Worm (Caenorhabditis elegans) whole organism, L2 larva: ENCODE results near the gene Y50E8A.12.

Experiments used
- ZK546.5 ChIP-seq: sonication (generic microtip); optimal IDR thresholded peaks from 2 replicates; lab custom pipeline; 2017; ENCODE audit warnings: missing biosample characterization, missing genetic modification characterization
- aly-2 ChIP-seq: fragments of 150-350 bp; optimal IDR thresholded peaks from 2 replicates; lab custom pipeline; 2014; ENCODE audit warnings: missing biosample characterization, missing genetic modification characterization
- ama-1 ChIP-seq: fragments of 150-350 bp; optimal IDR thresholded peaks from 2 replicates; lab custom pipeline; 2018; ENCODE audit warnings: inconsistent platforms
- lin-13 ChIP-seq: fragments of 150-350 bp; optimal IDR thresholded peaks from 2 replicates; lab custom pipeline; 2014; ENCODE audit warnings: missing biosample characterization, missing genetic modification reagents, missing genetic modification characterization
- lin-39 ChIP-seq: fragments of 150-350 bp; optimal IDR thresholded peaks from 2 replicates; lab custom pipeline; 2014; ENCODE audit warnings: missing biosample characterization, missing genetic modification reagents, missing genetic modification characterization
- mab-5 ChIP-seq: fragments of 150-350 bp; optimal IDR thresholded peaks from 2 replicates; lab custom pipeline; 2014; ENCODE audit warnings: missing biosample characterization, missing genetic modification characterization
- nhr-11 ChIP-seq: fragments of 150-350 bp; optimal IDR thresholded peaks from 2 replicates; lab custom pipeline; 2014; ENCODE audit warnings: missing biosample characterization, missing genetic modification characterization
- nhr-12 ChIP-seq: fragments of 150-350 bp; optimal IDR thresholded peaks from 2 replicates; lab custom pipeline; 2014; ENCODE audit warnings: missing biosample characterization, missing genetic modification characterization
- peb-1 ChIP-seq: fragments of 150-350 bp; optimal IDR thresholded peaks from 2 replicates; lab custom pipeline; 2014; ENCODE audit warnings: missing biosample characterization, missing genetic modification characterization
- sem-4 ChIP-seq: fragments of 150-350 bp; optimal IDR thresholded peaks from 2 replicates; lab custom pipeline; 2014; ENCODE audit warnings: missing biosample characterization, missing genetic modification reagents, missing genetic modification characterization
- sma-9 ChIP-seq, 2 experiments: fragments of 150-350 bp in 1 of 2; sonication (generic microtip) in 1 of 2; optimal IDR thresholded peaks; 2 replicates each; lab custom pipeline; 2014 to 2016; ENCODE audit warnings: missing genetic modification characterization in 2 of 2, mild to moderate bottlenecking in 1 of 2, missing biosample characterization in 1 of 2, missing compliant biosample characterization in 1 of 2, missing genetic modification reagents in 1 of 2, moderate library complexity in 1 of 2
- snpc-4 ChIP-seq: fragments of 150-350 bp; optimal IDR thresholded peaks from 2 replicates; lab custom pipeline; 2014; ENCODE audit warnings: missing biosample characterization, missing genetic modification characterization
- zag-1 ChIP-seq: fragments of 150-350 bp; optimal IDR thresholded peaks from 2 replicates; lab custom pipeline; 2014; ENCODE audit warnings: missing biosample characterization, missing genetic modification characterization
- ztf-11 ChIP-seq: sonication (generic microtip); optimal IDR thresholded peaks from 2 replicates; lab custom pipeline; 2017; ENCODE audit warnings: missing biosample characterization, missing genetic modification characterization

DNA sequence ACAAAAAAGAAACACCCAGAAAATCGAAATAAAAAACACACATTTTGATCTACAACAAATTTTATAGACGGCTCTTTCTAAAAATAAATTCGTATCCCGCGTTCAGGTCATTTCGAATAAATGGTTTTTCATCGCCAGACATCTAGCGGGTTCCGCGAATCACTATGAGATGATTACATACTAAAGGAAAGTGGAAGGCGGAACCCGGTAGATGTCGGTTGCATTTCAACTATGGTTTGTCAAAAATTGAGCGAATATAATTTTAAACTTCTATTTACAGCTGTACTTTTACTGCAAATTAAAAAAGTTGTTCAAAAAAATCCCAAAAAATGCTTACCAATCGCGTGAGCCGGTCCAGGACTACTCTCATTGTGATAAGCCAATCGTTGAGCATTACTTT is 13.9 kb upstream of the Y50E8A.12 start:
- no peak for TF ChIP-seq aly-2 (tag; lab: Kevin White, UChicago)
- no peak for TF ChIP-seq nhr-12 (tag; lab: Kevin White, UChicago)
- TF ChIP-seq snpc-4: peak; percentile 39
- TF ChIP-seq mab-5 (tag; lab: Kevin White, UChicago): no peak
- TF ChIP-seq sma-9 (GFP tag; optimal IDR thresholded peaks at IDR 0.05; lab: Kevin White, UChicago): no peak
- TF ChIP-seq sma-9 (tag; optimal IDR thresholded peaks at IDR 0.05; lab: Kevin White, UChicago): no peak
- no peak for TF ChIP-seq lin-39
- no peak for TF ChIP-seq lin-13 (GFP tag; lab: Kevin White, UChicago)
- no peak for TF ChIP-seq ztf-11 (tag; lab: Kevin White, UChicago)
- no peak for TF ChIP-seq peb-1 (tag; lab: Kevin White, UChicago)
- no peak for TF ChIP-seq ama-1
- no peak for TF ChIP-seq ZK546.5 (tag; lab: Kevin White, UChicago)
- TF ChIP-seq nhr-11 (tag; lab: Kevin White, UChicago): no peak
- TF ChIP-seq sem-4 (tag; lab: Kevin White, UChicago): no peak
- no peak for TF ChIP-seq zag-1
